Fruit fly (Drosophila melanogaster) whole organism, embryonic: ENCODE results near the gene Rab9.

Experiments
- Adf1 ChIP-seq: fragments of 200-800 bp; sonication (Bioruptor generic); IDR thresholded peaks from 2 replicates; pipeline ENCODE4 v1.3.6; 2022; ENCODE audit warnings: missing biosample characterization, missing genetic modification characterization
- BtbVII ChIP-seq: fragments of 200-800 bp; sonication (Bioruptor generic); optimal IDR thresholded peaks from 3 replicates; lab custom pipeline; 2017; ENCODE audit warnings: missing biosample characterization, mild to moderate bottlenecking, missing genetic modification characterization
- Bteb2 ChIP-seq: fragments of 200-800 bp; sonication (Bioruptor generic); optimal IDR thresholded peaks from 2 replicates; lab custom pipeline; 2016; ENCODE audit warnings: missing biosample characterization, missing genetic modification characterization
- CG10654 ChIP-seq: fragments of 200-800 bp; sonication (Bioruptor generic); optimal IDR thresholded peaks from 2 replicates; lab custom pipeline; 2016; ENCODE audit warnings: missing biosample characterization, missing genetic modification characterization
- CG12659 ChIP-seq: fragments of 200-800 bp; sonication (Bioruptor generic); optimal IDR thresholded peaks from 3 replicates; lab custom pipeline; 2017; ENCODE audit warnings: mild to moderate bottlenecking, missing biosample characterization, missing genetic modification reagents, missing genetic modification characterization
- CG17359 ChIP-seq: fragments of 200-800 bp; sonication (Bioruptor generic); optimal IDR thresholded peaks from 3 replicates; lab custom pipeline; 2018; ENCODE audit warnings: missing biosample characterization, mild to moderate bottlenecking, missing genetic modification characterization, moderate library complexity
- CG17802 ChIP-seq: fragments of 200-800 bp; sonication (Bioruptor generic); optimal IDR thresholded peaks from 2 replicates; lab custom pipeline; 2018; ENCODE audit warnings: missing biosample characterization, mild to moderate bottlenecking, missing genetic modification characterization, moderate library complexity
- CG18476 ChIP-seq: fragments of 200-800 bp; sonication (Bioruptor generic); optimal IDR thresholded peaks from 2 replicates; lab custom pipeline; 2016; ENCODE audit warnings: missing biosample characterization, mild to moderate bottlenecking, missing genetic modification characterization
- CG2120 ChIP-seq: fragments of 200-800 bp; sonication (Bioruptor generic); optimal IDR thresholded peaks from 3 replicates; lab custom pipeline; 2016; ENCODE audit warnings: missing biosample characterization, missing genetic modification characterization
- CG30403 ChIP-seq: fragments of 200-800 bp; sonication (Bioruptor generic); optimal IDR thresholded peaks from 3 replicates; lab custom pipeline; 2016; ENCODE audit warnings: missing biosample characterization, missing genetic modification characterization
- CG4282 ChIP-seq: fragments of 200-800 bp; sonication (Bioruptor generic); optimal IDR thresholded peaks from 2 replicates; lab custom pipeline; 2016; ENCODE audit warnings: missing biosample characterization, missing genetic modification characterization
- CG4424 ChIP-seq: fragments of 200-800 bp; sonication (Bioruptor generic); optimal IDR thresholded peaks from 3 replicates; lab custom pipeline; 2016; ENCODE audit warnings: missing biosample characterization, missing genetic modification characterization
- CG6683 ChIP-seq: fragments of 200-800 bp; sonication (Bioruptor generic); optimal IDR thresholded peaks from 2 replicates; lab custom pipeline; 2017; ENCODE audit warnings: missing biosample characterization, mild to moderate bottlenecking, missing genetic modification characterization, missing genetic modification reagents
- CG7372 ChIP-seq: fragments of 200-800 bp; sonication (Bioruptor generic); IDR thresholded peaks from 2 replicates; pipeline ENCODE4 v1.3.6; 2022; ENCODE audit warnings: missing biosample characterization, missing genetic modification characterization
- CG8924 ChIP-seq: fragments of 200-800 bp; optimal IDR thresholded peaks from 3 replicates; lab custom pipeline; 2019; ENCODE audit warnings: missing biosample characterization, mild to moderate bottlenecking, missing genetic modification characterization, moderate library complexity
- CG9215 ChIP-seq: fragments of 200-800 bp; sonication (Bioruptor generic); IDR thresholded peaks from 2 replicates; pipeline ENCODE4 v1.3.6; 2022; ENCODE audit warnings: missing biosample characterization, missing genetic modification characterization
- Deaf1 ChIP-seq: fragments of 200-800 bp; optimal IDR thresholded peaks from 3 replicates; lab custom pipeline; 2019; ENCODE audit warnings: missing biosample characterization, mild to moderate bottlenecking, missing genetic modification characterization, moderate library complexity
- ERR ChIP-seq: fragments of 200-800 bp; sonication (Bioruptor generic); optimal IDR thresholded peaks from 2 replicates; lab custom pipeline; 2016; ENCODE audit warnings: missing biosample characterization, missing genetic modification characterization
- Hr51 ChIP-seq, 2 experiments: fragments of 200-800 bp; sonication (Bioruptor generic); optimal IDR thresholded peaks; 2 replicates in 1 of 2; 3 replicates in 1 of 2; lab custom pipeline; 2016 to 2018; ENCODE audit warnings: missing biosample characterization in 2 of 2, missing genetic modification characterization in 2 of 2, mild to moderate bottlenecking in 1 of 2, moderate library complexity in 1 of 2
- Hr78 ChIP-seq, 2 experiments: fragments of 200-800 bp in 1 of 2; fragments of >200 bp in 1 of 2; sonication (Bioruptor generic) in 1 of 2; optimal IDR thresholded peaks; 2 replicates each; lab custom pipeline; 2017 to 2019; ENCODE audit warnings: missing biosample characterization in 2 of 2, missing genetic modification characterization in 2 of 2, mild to moderate bottlenecking in 1 of 2, moderate library complexity in 1 of 2
- Hsf ChIP-seq: fragments of 200-800 bp; sonication (Bioruptor generic); optimal IDR thresholded peaks from 3 replicates; lab custom pipeline; 2016; ENCODE audit warnings: missing biosample characterization, missing genetic modification characterization
- Lpt ChIP-seq: fragments of >200 bp; optimal IDR thresholded peaks from 2 replicates; lab custom pipeline; 2018; ENCODE audit warnings: missing biosample characterization, missing genetic modification characterization
- MTF-1 ChIP-seq: fragments of 200-800 bp; sonication (Bioruptor generic); optimal IDR thresholded peaks from 2 replicates; lab custom pipeline; 2018; ENCODE audit warnings: missing biosample characterization, mild to moderate bottlenecking, missing genetic modification characterization, borderline replicate concordance
- Meics ChIP-seq: fragments of 200-800 bp; sonication (Bioruptor generic); optimal IDR thresholded peaks from 2 replicates; lab custom pipeline; 2017; ENCODE audit warnings: missing biosample characterization, mild to moderate bottlenecking, missing genetic modification characterization
- NC2α ChIP-seq: fragments of 200-800 bp; sonication (Bioruptor generic); optimal IDR thresholded peaks from 2 replicates; lab custom pipeline; 2016; ENCODE audit warnings: missing biosample characterization, missing genetic modification characterization
- Nf-YA ChIP-seq: fragments of 200-800 bp; sonication (Bioruptor generic); IDR thresholded peaks from 2 replicates; pipeline ENCODE4 v1.3.6; 2022; ENCODE audit warnings: missing biosample characterization, missing genetic modification characterization
- NfI ChIP-seq: fragments of 200-800 bp; sonication (Bioruptor generic); optimal IDR thresholded peaks from 3 replicates; lab custom pipeline; 2018; ENCODE audit warnings: missing biosample characterization, mild to moderate bottlenecking, missing genetic modification characterization, moderate library complexity
- Pdp1 ChIP-seq, 2 experiments: fragments of 200-800 bp; sonication (Bioruptor generic); optimal IDR thresholded peaks; 3 replicates each; lab custom pipeline; 2016; ENCODE audit warnings: missing biosample characterization in 2 of 2, missing genetic modification characterization in 2 of 2, mild to moderate bottlenecking in 1 of 2, moderate library complexity in 1 of 2
- btn ChIP-seq: fragments of 200-800 bp; sonication (Bioruptor generic); optimal IDR thresholded peaks from 2 replicates; lab custom pipeline; 2016; ENCODE audit warnings: missing biosample characterization, missing genetic modification characterization
- chinmo ChIP-seq: fragments of 200-800 bp; sonication (Bioruptor generic); IDR thresholded peaks from 4 replicates; pipeline ENCODE4 v1.3.6; 2022; ENCODE audit warnings: missing biosample characterization, missing genetic modification characterization; ENCODE audit not compliant: partially characterized antibody
- dmrt99B ChIP-seq: fragments of 200-800 bp; sonication (Bioruptor generic); optimal IDR thresholded peaks from 2 replicates; lab custom pipeline; 2018; ENCODE audit warnings: missing biosample characterization, mild to moderate bottlenecking, missing genetic modification characterization, moderate library complexity
- dpn ChIP-seq, 2 experiments: fragments of 200-800 bp; sonication (Bioruptor generic); optimal IDR thresholded peaks; 3 replicates each; lab custom pipeline; 2016; ENCODE audit warnings: missing biosample characterization in 2 of 2, missing genetic modification characterization in 2 of 2
- fd3F ChIP-seq: fragments of 200-800 bp; sonication (Bioruptor generic); optimal IDR thresholded peaks from 2 replicates; lab custom pipeline; 2018; ENCODE audit warnings: missing biosample characterization, mild to moderate bottlenecking, missing genetic modification characterization, moderate library complexity
- h ChIP-seq: fragments of >200 bp; optimal IDR thresholded peaks from 2 replicates; lab custom pipeline; 2017
- her ChIP-seq: fragments of 200-800 bp; sonication (Bioruptor generic); optimal IDR thresholded peaks from 2 replicates; lab custom pipeline; 2016; ENCODE audit warnings: missing biosample characterization, missing genetic modification characterization
- insv ChIP-seq, 2 experiments: fragments of 200-800 bp; sonication (Bioruptor generic); optimal IDR thresholded peaks; 3 replicates each; lab custom pipeline; 2016 to 2018; ENCODE audit warnings: missing biosample characterization in 2 of 2, missing genetic modification characterization in 2 of 2
- jing ChIP-seq: fragments of 200-800 bp; sonication (Bioruptor generic); optimal IDR thresholded peaks from 2 replicates; lab custom pipeline; 2018; ENCODE audit warnings: missing biosample characterization, mild to moderate bottlenecking, missing genetic modification characterization
- kay ChIP-seq: fragments of 200-800 bp; sonication (Bioruptor generic); optimal IDR thresholded peaks from 2 replicates; lab custom pipeline; 2016; ENCODE audit warnings: missing biosample characterization, missing genetic modification characterization
- lmd ChIP-seq: fragments of 200-800 bp; sonication (Bioruptor generic); IDR thresholded peaks from 2 replicates; pipeline ENCODE4 v1.3.6; 2022; ENCODE audit warnings: missing biosample characterization, missing genetic modification characterization
- nau ChIP-seq: fragments of 200-800 bp; sonication (Bioruptor generic); optimal IDR thresholded peaks from 3 replicates; lab custom pipeline; 2017; ENCODE audit warnings: missing biosample characterization, mild to moderate bottlenecking, missing genetic modification characterization, missing genetic modification reagents
- phol ChIP-seq: fragments of 200-800 bp; sonication (Bioruptor generic); optimal IDR thresholded peaks from 3 replicates; lab custom pipeline; 2018; ENCODE audit warnings: missing biosample characterization, mild to moderate bottlenecking, missing genetic modification characterization, moderate library complexity
- prd ChIP-seq, 3 experiments: fragments of >200 bp in 2 of 3; fragments of 200-800 bp in 1 of 3; sonication (Bioruptor generic) in 1 of 3; optimal IDR thresholded peaks in 2 of 3; IDR thresholded peaks in 1 of 3; 2 replicates in 2 of 3; 3 replicates in 1 of 3; pipeline versions ENCODE4 v1.3.6 to Lab custom; 2017 to 2022; ENCODE audit warnings: missing biosample characterization in 1 of 3, missing genetic modification characterization in 1 of 3
- pzg ChIP-seq: fragments of 200-800 bp; sonication (Bioruptor generic); optimal IDR thresholded peaks from 3 replicates; lab custom pipeline; 2018; ENCODE audit warnings: missing biosample characterization, mild to moderate bottlenecking, missing genetic modification characterization, moderate library complexity
- scrt ChIP-seq: fragments of 200-800 bp; sonication (Bioruptor generic); optimal IDR thresholded peaks from 2 replicates; lab custom pipeline; 2018; ENCODE audit warnings: missing biosample characterization, mild to moderate bottlenecking, missing genetic modification characterization, moderate library complexity
- seq ChIP-seq: fragments of 200-800 bp; sonication (Bioruptor generic); IDR thresholded peaks from 2 replicates; pipeline ENCODE4 v1.3.6; 2022; ENCODE audit warnings: missing biosample characterization, missing genetic modification characterization
- sim ChIP-seq: fragments of 200-800 bp; sonication (Bioruptor generic); IDR thresholded peaks from 2 replicates; pipeline ENCODE4 v1.3.6; 2022; ENCODE audit warnings: missing biosample characterization, missing genetic modification characterization
- sima ChIP-seq: fragments of 200-800 bp; sonication (Bioruptor generic); optimal IDR thresholded peaks from 2 replicates; lab custom pipeline; 2016; ENCODE audit warnings: missing biosample characterization, missing genetic modification characterization
- slp2 ChIP-seq: fragments of 200-800 bp; sonication (Bioruptor generic); optimal IDR thresholded peaks from 2 replicates; lab custom pipeline; 2016; ENCODE audit warnings: missing biosample characterization, missing genetic modification characterization
- tio ChIP-seq: fragments of 200-800 bp; sonication (Bioruptor generic); optimal IDR thresholded peaks from 2 replicates; lab custom pipeline; 2017; ENCODE audit warnings: missing biosample characterization, missing genetic modification characterization, inconsistent platforms
- yki ChIP-seq: fragments of >200 bp; optimal IDR thresholded peaks from 3 replicates; lab custom pipeline; 2018

The Rab9 gene

dm6 chr2L:19397617-19398316, 34.6 kb upstream of the Rab9 start (continued):
- TF ChIP-seq CG8924 (peak; percentile 6), seq (GFP tag; lab: Robert Waterston, UW) (no peak), Hsf (GFP tag; lab: Kevin White, UChicago) (no peak), CG7372 (GFP tag; lab: Robert Waterston, UW) (no peak), CG4282 (GFP tag; lab: Kevin White, UChicago) (no peak), jing (GFP tag; lab: Kevin White, UChicago) (peak; percentile 6), NC2α (GFP tag; lab: Kevin White, UChicago) (no peak), pzg (GFP tag; lab: Kevin White, UChicago) (no peak), chinmo (GFP tag; lab: Robert Waterston, UW) (no peak), NfI (peak; percentile 12), Hr51 (GFP tag; optimal IDR thresholded peaks at IDR 0.05; lab: Kevin White, UChicago) (peak in 1 of 2 experiments; percentile 33), CG17359 (peak; percentile 29), CG2120 (GFP tag; lab: Kevin White, UChicago) (peak; percentile 66), fd3F (GFP tag; lab: Kevin White, UChicago) (no peak), Nf-YA (GFP tag; lab: Robert Waterston, UW) (no peak), dpn (GFP tag; optimal IDR thresholded peaks at IDR 0.05; lab: Kevin White, UChicago) (peak; percentile 5 to 33), CG6683 (no peak), lmd (GFP tag; lab: Robert Waterston, UW) (no peak; the same call in 1 of the 2 replicates), kay (no peak), scrt (GFP tag; lab: Kevin White, UChicago) (peak; percentile 81), prd (optimal IDR thresholded peaks at IDR 0.05; lab: Kevin White, UChicago) (no peak), prd (GFP tag; IDR thresholded peaks at IDR 0.05; lab: Robert Waterston, UW) (no peak), h (lab: Kevin White, UChicago) (no peak), CG18476 (GFP tag; lab: Kevin White, UChicago) (no peak), CG30403 (GFP tag; lab: Kevin White, UChicago) (peak; percentile 37), nau (GFP tag; lab: Kevin White, UChicago) (peak; percentile 13), Lpt (no peak), CG12659 (GFP tag; lab: Kevin White, UChicago) (peak; percentile 15), Hr78 (GFP tag; optimal IDR thresholded peaks at IDR 0.05; lab: Kevin White, UChicago) (no peak), btn (GFP tag; lab: Kevin White, UChicago) (no peak), Bteb2 (GFP tag; lab: Kevin White, UChicago) (no peak), slp2 (no peak), CG4424 (GFP tag; lab: Kevin White, UChicago) (no peak), sim (no peak), insv (GFP tag; optimal IDR thresholded peaks at IDR 0.05; lab: Kevin White, UChicago) (no peak), Pdp1 (GFP tag; optimal IDR thresholded peaks at IDR 0.05; lab: Kevin White, UChicago) (peak in 1 of 2 experiments; percentile 78), sima (no peak), CG10654 (no peak), BtbVII (GFP tag; lab: Kevin White, UChicago) (no peak), ERR (GFP tag; lab: Kevin White, UChicago) (no peak), MTF-1 (GFP tag; lab: Kevin White, UChicago) (no peak), yki (lab: Kevin White, UChicago) (peak; percentile 53), Deaf1 (tag; lab: Kevin White, UChicago) (peak; percentile 17), tio (GFP tag; lab: Kevin White, UChicago) (peak; percentile 49), her (GFP tag; lab: Kevin White, UChicago) (no peak), CG9215 (GFP tag; lab: Robert Waterston, UW) (no peak), Adf1 (GFP tag; lab: Robert Waterston, UW) (no peak), CG17802 (tag; lab: Kevin White, UChicago) (no peak), phol (peak; percentile 29), dmrt99B (peak; percentile 52), Meics (GFP tag; lab: Kevin White, UChicago) (peak; percentile 49)
